Fruit fly (Drosophila melanogaster) whole organism, wandering third instar larva: ENCODE measurements around the gene CG31515.

Experiments used
- Abd-B ChIP-seq: fragments of >200 bp; optimal IDR thresholded peaks from 2 replicates; lab custom pipeline; 2017; ENCODE audit warnings: missing biosample characterization, missing genetic modification characterization
- Hr78 ChIP-seq: fragments of >200 bp; optimal IDR thresholded peaks from 2 replicates; lab custom pipeline; 2017; ENCODE audit warnings: missing biosample characterization, missing genetic modification characterization
- Myc ChIP-seq: fragments of >200 bp; optimal IDR thresholded peaks from 2 replicates; lab custom pipeline; 2017
- dmrt93B ChIP-seq: fragments of 200-800 bp; sonication (Bioruptor generic); optimal IDR thresholded peaks from 2 replicates; lab custom pipeline; 2018; ENCODE audit warnings: missing biosample characterization, mild to moderate bottlenecking, missing genetic modification characterization
- ey ChIP-seq: fragments of 200-800 bp; sonication (Bioruptor generic); optimal IDR thresholded peaks from 2 replicates; lab custom pipeline; 2016; ENCODE audit warnings: missing biosample characterization, missing genetic modification characterization
- pan ChIP-seq: fragments of >200 bp; optimal IDR thresholded peaks from 2 replicates; lab custom pipeline; 2017
- tai ChIP-seq: sonication (Bioruptor generic); optimal IDR thresholded peaks from 2 replicates; lab custom pipeline; 2016; ENCODE audit warnings: missing biosample characterization, missing genetic modification characterization
- usp ChIP-seq: fragments of >200 bp; optimal IDR thresholded peaks from 2 replicates; lab custom pipeline; 2017; ENCODE audit warnings: missing biosample characterization, missing genetic modification characterization

DNA sequence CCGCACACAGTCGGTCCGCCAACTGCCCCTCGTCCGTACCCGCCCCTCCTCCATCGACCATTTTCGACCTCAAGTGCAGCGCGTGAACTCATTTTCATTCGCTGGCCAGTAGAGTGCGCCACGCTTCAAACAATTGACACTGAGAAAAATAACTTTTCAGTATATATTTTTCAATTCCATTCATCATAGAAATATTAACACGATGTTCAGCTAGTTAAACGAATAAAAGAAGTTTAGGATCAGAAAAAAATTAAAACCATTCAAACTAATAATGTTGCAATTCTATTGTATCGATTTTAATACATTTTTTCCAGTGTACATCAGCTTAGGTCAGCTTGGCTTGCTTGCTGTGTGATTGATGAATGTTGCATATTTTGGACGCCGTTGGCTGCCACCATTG lies 1.8 kb downstream of the CG31515 start:
- TF ChIP-seq Myc (no peak), Abd-B (GFP tag; lab: Kevin White, UChicago) (no peak), Hr78 (no peak), tai (GFP tag; lab: Kevin White, UChicago) (no peak), pan (no peak), usp (GFP tag; lab: Kevin White, UChicago) (no peak), ey (GFP tag; lab: Kevin White, UChicago) (no peak), dmrt93B (GFP tag; lab: Kevin White, UChicago) (no peak)
